Worm (Caenorhabditis elegans) whole organism, L3 larva: ENCODE results near the gene gid-2.

ENCODE experiments used
- elt-3 ChIP-seq, 3 experiments: fragments of 150-350 bp in 1 of 3; sonication (generic microtip) in 2 of 3; optimal IDR thresholded peaks; 2 replicates in 2 of 3; 4 replicates in 1 of 3; lab custom pipeline; 2014 to 2017; ENCODE audit warnings: missing biosample characterization in 3 of 3, missing genetic modification characterization in 3 of 3
- sea-2 ChIP-seq: fragments of 150-350 bp; sonication (generic microtip); optimal IDR thresholded peaks from 4 replicates; lab custom pipeline; 2014; ENCODE audit warnings: missing biosample characterization, missing genetic modification reagents, missing genetic modification characterization
- skn-1 ChIP-seq: fragments of 150-350 bp; optimal IDR thresholded peaks from 2 replicates; lab custom pipeline; 2014; ENCODE audit warnings: missing biosample characterization, missing genetic modification characterization
- zag-1 ChIP-seq: fragments of 150-350 bp; optimal IDR thresholded peaks from 2 replicates; lab custom pipeline; 2014; ENCODE audit warnings: missing biosample characterization, missing genetic modification characterization

ce11 chrX:2407167-2407566 lies 31.6 kb downstream of the gid-2 start, which contains the start of gene mtpn-1:
- TF ChIP-seq sea-2 (no peak), zag-1 (tag; lab: Kevin White, UChicago) (no peak), elt-3 (tag; optimal IDR thresholded peaks at IDR 0.05; lab: Kevin White, UChicago) (no peak), skn-1 (tag; lab: Kevin White, UChicago) (no peak)
